Worm (Caenorhabditis elegans): ENCODE measurements around the gene slc-5A12.
A peak's percentile ranks its signal among the peaks of the same experiment; 100 is the strongest.

The slc-5A12 gene

DNA sequence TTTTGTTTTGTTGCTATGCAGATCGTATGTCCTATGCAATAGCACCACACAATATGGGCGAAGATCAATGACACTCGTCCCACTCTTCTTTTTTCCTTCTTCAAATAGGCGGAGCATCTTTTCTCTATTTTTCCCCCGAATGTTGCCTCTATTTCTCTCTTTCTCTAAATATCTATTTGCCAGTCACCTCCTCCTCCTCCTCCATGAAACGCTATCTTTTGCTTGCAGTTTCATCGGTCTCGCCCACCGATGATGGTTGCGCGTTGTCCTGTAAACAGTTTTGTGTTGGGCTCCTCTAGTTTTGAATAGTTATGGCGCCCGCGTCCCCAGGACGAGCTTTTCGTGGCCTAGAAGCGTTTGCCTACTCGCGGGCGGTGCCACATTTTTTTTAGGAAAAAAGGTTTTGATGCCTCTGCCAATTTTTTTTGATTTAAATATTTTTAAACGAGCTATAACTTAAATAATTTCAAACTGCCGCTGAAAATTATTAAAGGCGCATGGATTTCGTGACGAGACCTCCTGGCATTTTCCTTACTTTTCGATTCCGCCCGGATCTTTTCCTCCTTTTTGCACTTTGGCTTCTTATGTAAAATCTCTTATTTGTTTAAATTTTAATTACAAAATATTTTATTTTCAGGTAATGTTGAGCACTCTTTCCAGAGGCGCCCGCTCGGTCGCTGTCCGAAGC lies 15.5 kb downstream of the slc-5A12 start, which contains the start of gene gdh-1 (continued):
- TF ChIP-seq Y53F4B.3 (GFP tag; IDR thresholded peaks at IDR 0.05) (no peak), hmg-1.2 (GFP tag; IDR thresholded peaks at IDR 0.05) (peak; percentile 32; the same call in 1 of the 2 replicates), lsl-1 (GFP tag; optimal IDR thresholded peaks at IDR 0.05) (peak; percentile 23), die-1 (tag; optimal IDR thresholded peaks at IDR 0.05) (no peak), snpc-1.3 (tag; optimal IDR thresholded peaks at IDR 0.05; ENCODE audit: insufficient read depth) (no peak), lag-1 (GFP tag; IDR thresholded peaks at IDR 0.05) (no peak), ceh-27 (GFP tag; optimal IDR thresholded peaks at IDR 0.05) (no peak), madf-8 (GFP tag; conservative IDR thresholded peaks at IDR 0.05) (no peak), ama-1 (optimal IDR thresholded peaks at IDR 0.05) (peak; percentile 18), ama-1 (GFP tag; optimal IDR thresholded peaks at IDR 0.05) (no peak), fkh-3 (tag; optimal IDR thresholded peaks at IDR 0.05) (no peak), mcd-1 (GFP tag; IDR thresholded peaks at IDR 0.05) (no peak), egl-18 (GFP tag; IDR thresholded peaks at IDR 0.05) (no peak), B0261.1 (tag; optimal IDR thresholded peaks at IDR 0.05) (no peak), ceh-40 (GFP tag; IDR thresholded peaks at IDR 0.05) (no peak), T26A5.8 (tag; optimal IDR thresholded peaks at IDR 0.05) (no peak), sptf-2 (GFP tag; optimal IDR thresholded peaks at IDR 0.05) (no peak), let-607 (tag; optimal IDR thresholded peaks at IDR 0.05) (no peak), lsy-27 (tag; optimal IDR thresholded peaks at IDR 0.05; ENCODE audit: borderline replicate concordance, insufficient read depth) (no peak), madf-6 (GFP tag; IDR thresholded peaks at IDR 0.05) (peak; percentile 41), attf-3 (GFP tag; conservative IDR thresholded peaks at IDR 0.05) (no peak), egrh-3 (GFP tag; IDR thresholded peaks at IDR 0.05) (no peak), Y67H2A.10 (GFP tag; conservative IDR thresholded peaks at IDR 0.05) (no peak), sdz-38 (tag; optimal IDR thresholded peaks at IDR 0.05) (no peak), ceh-91 (GFP tag; IDR thresholded peaks at IDR 0.05) (no peak), zfh-2 (GFP tag; conservative IDR thresholded peaks at IDR 0.05) (no peak), dox-1 (GFP tag; IDR thresholded peaks at IDR 0.05) (peak; percentile 55), nhr-90 (tag; optimal IDR thresholded peaks at IDR 0.05) (no peak)

DNA sequence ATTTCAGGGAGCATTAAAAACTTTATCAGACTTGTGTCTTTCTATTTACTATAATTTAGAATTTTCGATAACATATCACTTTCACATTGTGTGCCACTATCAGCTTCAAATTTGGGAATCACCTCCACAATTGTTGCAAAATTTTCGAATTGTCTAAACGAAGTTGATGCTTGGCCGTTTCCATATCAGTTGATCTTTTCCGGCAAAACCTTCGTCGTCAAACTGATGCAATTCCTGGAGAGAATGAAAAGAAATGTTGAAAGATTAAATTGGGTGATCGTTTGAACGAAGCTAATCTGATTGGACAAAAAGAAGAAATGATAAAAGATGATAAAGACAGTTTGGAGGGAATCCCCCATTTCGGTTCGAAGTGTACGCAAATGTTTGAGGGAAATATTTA lies 18.4 kb downstream of the slc-5A12 start:
- TF ChIP-seq nfyb-1 (GFP tag; IDR thresholded peaks at IDR 0.05): no peak
- TF ChIP-seq F57A8.1 (GFP tag; optimal IDR thresholded peaks at IDR 0.05): no peak
- peak; percentile 88 for TF ChIP-seq ets-4 (GFP tag; optimal IDR thresholded peaks at IDR 0.05)
- TF ChIP-seq snpc-1.1 (tag; optimal IDR thresholded peaks at IDR 0.05; ENCODE audit: insufficient read depth): no peak
- TF ChIP-seq pbrm-1 (GFP tag; IDR thresholded peaks at IDR 0.05): peak; percentile 44; the same call in 1 of the 2 replicates
- peak; percentile 28 for TF ChIP-seq die-1 (tag; optimal IDR thresholded peaks at IDR 0.05)
- TF ChIP-seq nfya-2 (GFP tag; IDR thresholded peaks at IDR 0.05): no peak
- peak; percentile 16 for TF ChIP-seq hrde-1 (tag; optimal IDR thresholded peaks at IDR 0.05; ENCODE audit: borderline replicate concordance)
- TF ChIP-seq pha-4 (tag; optimal IDR thresholded peaks at IDR 0.05): peak; percentile 71
- peak; percentile 63 for TF ChIP-seq cebp-1 (GFP tag; IDR thresholded peaks at IDR 0.05)
- TF ChIP-seq cebp-1 (tag; optimal IDR thresholded peaks at IDR 0.05): peak; percentile 65
- TF ChIP-seq snpc-4 (GFP tag; optimal IDR thresholded peaks at IDR 0.05): no peak
- TF ChIP-seq snpc-4 (tag; optimal IDR thresholded peaks at IDR 0.05): peak in 1 of 4 experiments; percentile 34
- no peak for TF ChIP-seq ceh-100 (GFP tag; IDR thresholded peaks at IDR 0.05)
- no peak for TF ChIP-seq T07F8.4 (tag; optimal IDR thresholded peaks at IDR 0.05)
- no peak for TF ChIP-seq gei-17 (GFP tag; optimal IDR thresholded peaks at IDR 0.05)
- TF ChIP-seq madf-8 (GFP tag; conservative IDR thresholded peaks at IDR 0.05): no peak
- TF ChIP-seq nhr-179 (tag; optimal IDR thresholded peaks at IDR 0.05): no peak
- TF ChIP-seq B0336.3 (GFP tag; IDR thresholded peaks at IDR 0.05): 0 out of 2 replicates have a peak, but pooled peaks have one; percentile 22
- TF ChIP-seq cebp-2 (GFP tag; IDR thresholded peaks at IDR 0.05): no peak
- no peak for TF ChIP-seq Y53F4B.3 (GFP tag; IDR thresholded peaks at IDR 0.05)
- TF ChIP-seq attf-6 (GFP tag; IDR thresholded peaks at IDR 0.05): peak; percentile 51; the same call in 1 of the 2 replicates
- peak; percentile 67 for TF ChIP-seq Y56A3A.18 (GFP tag; IDR thresholded peaks at IDR 0.05)
